Worm (Caenorhabditis elegans) whole organism, late embryonic: Measurements from ENCODE around the gene Y56A3A.16.

ENCODE experiments used
- F13H6.1 ChIP-seq: sonication (generic microtip); optimal IDR thresholded peaks from 2 replicates; lab custom pipeline; 2016; ENCODE audit warnings: missing genetic modification characterization, missing compliant biosample characterization
- ama-1 ChIP-seq: fragments of 150-350 bp; optimal IDR thresholded peaks from 2 replicates; lab custom pipeline; 2014
- ceh-30 ChIP-seq: fragments of 150-350 bp; optimal IDR thresholded peaks from 2 replicates; lab custom pipeline; 2014; ENCODE audit warnings: missing biosample characterization, missing genetic modification characterization
- ceh-9 ChIP-seq: sonication (generic microtip); optimal IDR thresholded peaks from 2 replicates; lab custom pipeline; 2016; ENCODE audit warnings: mild to moderate bottlenecking, missing genetic modification characterization, inconsistent platforms, missing compliant biosample characterization
- che-1 ChIP-seq: sonication (generic microtip); optimal IDR thresholded peaks from 2 replicates; lab custom pipeline; 2016; ENCODE audit warnings: mild to moderate bottlenecking, missing genetic modification characterization, missing compliant biosample characterization
- ets-4 ChIP-seq: sonication (generic microtip); optimal IDR thresholded peaks from 2 replicates; lab custom pipeline; 2016; ENCODE audit warnings: missing genetic modification characterization, missing compliant biosample characterization
- lim-6 ChIP-seq: sonication (generic microtip); optimal IDR thresholded peaks from 2 replicates; lab custom pipeline; 2016; ENCODE audit warnings: missing genetic modification characterization, missing compliant biosample characterization
- mec-3 ChIP-seq: sonication (generic microtip); optimal IDR thresholded peaks from 2 replicates; lab custom pipeline; 2016; ENCODE audit warnings: borderline replicate concordance, missing genetic modification characterization, missing compliant biosample characterization
- pqm-1 ChIP-seq: sonication (generic microtip); optimal IDR thresholded peaks from 2 replicates; lab custom pipeline; 2016; ENCODE audit warnings: missing genetic modification characterization, missing compliant biosample characterization
- syd-9 ChIP-seq: sonication (generic microtip); optimal IDR thresholded peaks from 2 replicates; lab custom pipeline; 2016; ENCODE audit warnings: mild to moderate bottlenecking, missing genetic modification characterization, moderate library complexity, missing compliant biosample characterization
- tbx-2 ChIP-seq: sonication (generic microtip); optimal IDR thresholded peaks from 2 replicates; lab custom pipeline; 2016; ENCODE audit warnings: missing genetic modification characterization, missing compliant biosample characterization

DNA sequence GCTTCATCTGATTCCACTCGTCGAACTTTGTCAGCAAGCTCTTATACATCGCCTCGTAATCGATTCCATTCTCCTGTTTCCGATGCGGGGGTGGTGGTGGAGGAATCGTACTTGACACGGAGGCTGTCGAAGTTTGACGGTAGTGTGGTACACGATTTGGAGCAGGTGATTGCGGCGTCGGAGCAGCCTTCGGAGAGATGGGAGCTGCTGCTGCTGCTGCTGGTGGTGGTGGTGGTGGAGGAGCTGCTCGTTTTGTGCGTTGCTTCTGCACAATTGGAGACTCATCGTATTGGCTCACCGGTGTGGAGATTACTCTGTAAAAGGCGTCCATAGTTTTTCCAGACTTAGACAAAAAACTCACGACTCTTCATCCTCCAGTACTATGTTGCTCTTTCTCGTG is 39.9 kb downstream of the Y56A3A.16 start:
- TF ChIP-seq ceh-30 (tag; lab: Kevin White, UChicago) (no peak), tbx-2 (tag; lab: Kevin White, UChicago) (no peak), lim-6 (tag; lab: Kevin White, UChicago) (no peak), ama-1 (lab: Kevin White, UChicago) (no peak), syd-9 (tag; lab: Kevin White, UChicago) (no peak), pqm-1 (tag; lab: Kevin White, UChicago) (no peak), ets-4 (tag; lab: Kevin White, UChicago) (no peak), che-1 (tag; lab: Kevin White, UChicago) (no peak), F13H6.1 (tag; lab: Kevin White, UChicago) (no peak), ceh-9 (tag; lab: Kevin White, UChicago) (no peak), mec-3 (no peak)
